Worm (Caenorhabditis elegans): ENCODE results near the gene ssup-72.
A peak's percentile ranks its signal among the peaks of the same experiment; 100 is the strongest.

The ssup-72 gene

DNA sequence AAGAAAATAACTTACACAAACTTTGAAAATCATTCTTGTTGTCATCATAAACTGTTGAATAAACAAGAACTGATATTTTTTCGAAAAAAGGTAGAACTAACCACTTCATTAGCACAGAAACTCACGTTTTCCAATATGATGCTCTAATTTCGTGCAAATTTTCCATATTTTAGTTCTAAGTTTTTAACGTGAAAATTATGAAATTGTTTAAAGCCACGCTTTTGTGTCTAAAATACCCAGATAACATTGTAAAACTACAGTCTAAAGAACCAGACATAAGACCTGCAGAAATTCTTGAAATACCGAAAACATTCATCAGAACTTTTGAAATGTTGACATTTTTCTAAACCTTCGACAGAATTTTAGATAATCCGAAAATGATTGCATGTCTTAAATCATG lies 30.8 kb downstream of the ssup-72 start, which contains the start of gene F31E8.5:
Gene F31E8.5 (minus strand): TSS at position 101 of the 400 bp plus-strand sequence.
- TF ChIP-seq cnd-1 (tag; optimal IDR thresholded peaks at IDR 0.05) (no peak), lsy-2 (tag; optimal IDR thresholded peaks at IDR 0.05) (no peak), lin-13 (tag; optimal IDR thresholded peaks at IDR 0.05) (no peak), mab-5 (tag; optimal IDR thresholded peaks at IDR 0.05) (no peak), tbx-8 (GFP tag; optimal IDR thresholded peaks at IDR 0.05) (no peak), ces-1 (GFP tag; optimal IDR thresholded peaks at IDR 0.05) (no peak), mls-2 (tag; optimal IDR thresholded peaks at IDR 0.05) (no peak), nhr-2 (tag; optimal IDR thresholded peaks at IDR 0.05) (no peak), bed-3 (GFP tag; optimal IDR thresholded peaks at IDR 0.05) (no peak), ceh-43 (GFP tag; optimal IDR thresholded peaks at IDR 0.05) (no peak), unc-120 (tag; optimal IDR thresholded peaks at IDR 0.05; ENCODE audit: poor library complexity, severe bottlenecking) (no peak), ceh-39 (tag; optimal IDR thresholded peaks at IDR 0.05) (no peak), hlh-1 (tag; optimal IDR thresholded peaks at IDR 0.05) (no peak), mep-1 (tag; optimal IDR thresholded peaks at IDR 0.05) (no peak), unc-62 (GFP tag; optimal IDR thresholded peaks at IDR 0.05) (no peak), nhr-28 (tag; optimal IDR thresholded peaks at IDR 0.05) (no peak), drap-1 (GFP tag; optimal IDR thresholded peaks at IDR 0.05) (no peak), ham-2 (GFP tag; optimal IDR thresholded peaks at IDR 0.05) (no peak), elt-1 (tag; optimal IDR thresholded peaks at IDR 0.05; ENCODE audit: borderline replicate concordance, insufficient read depth) (no peak)

DNA sequence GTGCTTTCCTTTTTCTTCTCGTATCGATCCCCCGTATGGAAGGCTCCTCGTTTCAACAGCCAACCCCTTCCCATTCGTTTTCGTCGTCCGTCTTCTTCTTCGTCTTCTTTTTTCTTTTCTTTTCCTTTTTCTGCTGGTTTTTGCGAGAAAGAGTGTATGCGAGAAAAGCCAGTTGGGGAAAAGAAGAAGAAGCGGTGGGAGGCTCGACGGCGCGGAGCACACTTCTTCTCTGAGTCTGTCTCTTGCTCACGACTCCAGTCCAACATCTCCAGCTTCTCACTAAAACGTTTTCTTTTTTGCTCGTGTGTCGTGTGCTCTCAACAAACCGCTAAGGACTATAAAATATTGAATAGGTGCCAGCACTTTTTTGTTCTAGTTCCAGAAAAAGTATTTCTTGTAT lies 32.1 kb downstream of the ssup-72 start:
- TF ChIP-seq nhr-76 (tag; optimal IDR thresholded peaks at IDR 0.05) (no peak), ceh-43 (GFP tag; optimal IDR thresholded peaks at IDR 0.05) (no peak), mep-1 (tag; optimal IDR thresholded peaks at IDR 0.05) (no peak), hlh-1 (tag; optimal IDR thresholded peaks at IDR 0.05) (no peak), ceh-39 (tag; optimal IDR thresholded peaks at IDR 0.05) (no peak), lin-13 (tag; optimal IDR thresholded peaks at IDR 0.05) (no peak), nhr-12 (tag; optimal IDR thresholded peaks at IDR 0.05) (no peak), zip-8 (tag; optimal IDR thresholded peaks at IDR 0.05) (no peak), nhr-28 (tag; optimal IDR thresholded peaks at IDR 0.05) (no peak), blmp-1 (tag; optimal IDR thresholded peaks at IDR 0.05) (no peak)

DNA sequence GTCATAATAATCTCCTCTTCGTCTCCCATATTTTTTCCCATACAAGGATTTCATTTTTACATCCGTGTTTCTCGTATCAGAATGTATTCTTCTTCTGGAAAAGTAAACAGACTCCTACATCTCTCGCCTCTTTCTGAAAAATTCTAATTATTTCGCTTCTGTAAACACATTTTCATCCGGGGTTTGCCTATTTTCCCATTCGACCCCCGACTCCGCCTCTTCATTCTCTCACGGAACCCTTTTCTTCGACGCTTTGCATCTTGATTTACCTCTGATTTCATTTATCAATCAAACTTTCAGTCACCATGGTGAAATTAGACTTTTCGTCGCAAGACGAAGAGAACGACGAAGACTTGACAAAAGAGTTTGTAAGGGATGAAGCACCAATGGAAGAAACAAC lies 34.3 kb downstream of the ssup-72 start, which contains the start of gene snt-1:
Gene snt-1 (plus strand): TSS at position 301 of the 400 bp plus-strand sequence.
- TF ChIP-seq ces-1 (GFP tag; optimal IDR thresholded peaks at IDR 0.05), result peak; percentile 25
- TF ChIP-seq ceh-83 (GFP tag; optimal IDR thresholded peaks at IDR 0.05), result no peak
- TF ChIP-seq blmp-1 (tag; optimal IDR thresholded peaks at IDR 0.05), result no peak
- no peak for TF ChIP-seq drap-1 (GFP tag; optimal IDR thresholded peaks at IDR 0.05)
- TF ChIP-seq ceh-43 (GFP tag; optimal IDR thresholded peaks at IDR 0.05), result no peak
- no peak for TF ChIP-seq nhr-76 (tag; optimal IDR thresholded peaks at IDR 0.05)

DNA sequence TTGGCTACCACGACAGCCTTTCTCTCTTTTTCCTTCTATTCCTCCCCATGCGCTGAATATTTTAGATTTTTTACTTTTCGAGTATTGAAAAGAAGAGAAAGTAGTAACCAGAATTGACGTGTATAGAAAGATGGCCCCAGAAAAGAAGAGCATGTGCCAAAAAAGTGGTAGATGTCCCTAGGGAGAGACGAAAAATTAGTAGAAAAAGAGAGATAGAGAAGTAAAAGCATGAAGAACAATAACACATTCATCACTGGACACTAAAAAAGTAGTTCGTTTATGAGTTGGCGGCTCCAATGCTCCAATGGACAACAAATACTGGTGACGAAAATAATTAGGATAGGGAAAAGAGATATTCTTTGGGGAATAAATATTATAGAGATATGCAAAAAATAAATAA lies 36.1 kb downstream of the ssup-72 start:
- TF ChIP-seq flh-1 (GFP tag; optimal IDR thresholded peaks at IDR 0.05), result no peak
- peak; percentile 51 for TF ChIP-seq ces-1 (GFP tag; optimal IDR thresholded peaks at IDR 0.05)

DNA sequence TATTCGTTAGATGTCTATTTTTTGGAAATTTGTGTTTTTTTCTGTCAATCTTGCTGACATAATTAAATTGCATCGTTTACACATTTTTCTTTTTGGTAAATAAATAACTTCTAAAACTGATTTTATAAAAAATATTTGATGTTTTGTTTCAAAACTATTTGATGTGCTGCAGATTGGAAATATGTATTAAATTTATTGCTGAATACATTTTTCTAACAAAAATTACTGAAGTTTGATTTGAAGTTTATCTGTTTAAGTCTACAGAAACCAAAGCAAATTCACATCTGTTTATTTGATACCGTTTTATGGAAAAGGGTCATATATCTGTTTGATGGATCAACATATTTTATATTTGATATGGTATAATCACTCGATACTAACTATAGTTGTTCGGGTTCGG lies 39.9 kb downstream of the ssup-72 start:
- TF ChIP-seq tbx-8 (GFP tag; optimal IDR thresholded peaks at IDR 0.05), result no peak
- no peak for TF ChIP-seq elt-3 (tag; optimal IDR thresholded peaks at IDR 0.05)
- TF ChIP-seq snpc-4 (tag; optimal IDR thresholded peaks at IDR 0.05), result no peak
- TF ChIP-seq blmp-1 (tag; optimal IDR thresholded peaks at IDR 0.05), result no peak
- no peak for TF ChIP-seq mep-1 (tag; optimal IDR thresholded peaks at IDR 0.05)
- TF ChIP-seq mls-2 (tag; optimal IDR thresholded peaks at IDR 0.05), result no peak
- TF ChIP-seq cnd-1 (tag; optimal IDR thresholded peaks at IDR 0.05), result no peak
- no peak for TF ChIP-seq M03D4.4 (tag; optimal IDR thresholded peaks at IDR 0.05)
- TF ChIP-seq sem-2 (GFP tag; optimal IDR thresholded peaks at IDR 0.05), result no peak
- TF ChIP-seq ham-2 (GFP tag; optimal IDR thresholded peaks at IDR 0.05), result no peak
- no peak for TF ChIP-seq unc-62 (GFP tag; optimal IDR thresholded peaks at IDR 0.05)

DNA sequence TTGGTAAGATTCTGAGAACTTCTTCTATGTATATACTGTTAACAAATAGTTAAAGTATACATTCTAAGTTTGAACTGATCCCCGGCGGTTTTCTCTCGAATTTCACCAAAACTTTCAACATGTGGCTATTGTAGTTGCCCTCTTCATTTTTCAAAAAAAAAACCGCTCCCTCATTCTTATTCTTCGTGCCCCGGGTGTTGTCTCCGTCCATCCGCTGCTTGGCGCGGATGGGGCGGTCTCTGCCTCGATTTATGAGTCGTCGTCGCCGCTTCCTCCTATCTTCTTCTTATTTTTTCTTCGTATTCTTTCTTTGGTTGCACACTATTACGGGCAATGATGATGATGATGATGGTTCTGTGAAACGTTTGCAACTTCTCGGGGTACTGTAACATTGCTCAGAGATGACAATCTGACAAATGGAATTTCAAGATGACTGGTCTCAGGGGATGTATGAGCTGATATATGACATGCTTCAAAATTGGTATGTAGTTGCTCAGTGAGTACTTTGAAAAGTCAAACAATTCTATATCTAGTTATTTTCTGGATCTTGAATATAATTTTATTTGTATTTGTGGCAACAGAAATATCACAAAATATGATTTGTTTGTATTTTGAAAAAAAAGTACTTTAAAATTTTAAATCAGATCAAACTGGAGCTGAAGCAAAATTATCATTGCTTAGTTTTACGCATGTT lies 44.0 kb downstream of the ssup-72 start:
- TF ChIP-seq mls-2 (tag; optimal IDR thresholded peaks at IDR 0.05) (no peak), bed-3 (GFP tag; optimal IDR thresholded peaks at IDR 0.05) (no peak), elt-1 (tag; optimal IDR thresholded peaks at IDR 0.05; ENCODE audit: borderline replicate concordance, insufficient read depth) (no peak), unc-39 (tag; optimal IDR thresholded peaks at IDR 0.05) (no peak), nhr-76 (tag; optimal IDR thresholded peaks at IDR 0.05) (no peak), nhr-2 (tag; optimal IDR thresholded peaks at IDR 0.05) (no peak), nhr-12 (tag; optimal IDR thresholded peaks at IDR 0.05) (no peak), ceh-83 (GFP tag; optimal IDR thresholded peaks at IDR 0.05) (no peak), ceh-43 (GFP tag; optimal IDR thresholded peaks at IDR 0.05) (no peak), hlh-1 (tag; optimal IDR thresholded peaks at IDR 0.05) (no peak), drap-1 (GFP tag; optimal IDR thresholded peaks at IDR 0.05) (no peak), lsy-2 (tag; optimal IDR thresholded peaks at IDR 0.05) (no peak), lin-32 (GFP tag; optimal IDR thresholded peaks at IDR 0.05) (no peak), ham-2 (GFP tag; optimal IDR thresholded peaks at IDR 0.05) (no peak), snpc-4 (tag; optimal IDR thresholded peaks at IDR 0.05) (no peak), mep-1 (tag; optimal IDR thresholded peaks at IDR 0.05) (no peak), M03D4.4 (tag; optimal IDR thresholded peaks at IDR 0.05) (no peak), tbx-8 (GFP tag; optimal IDR thresholded peaks at IDR 0.05) (no peak), cnd-1 (tag; optimal IDR thresholded peaks at IDR 0.05) (no peak), ceh-39 (tag; optimal IDR thresholded peaks at IDR 0.05) (no peak)

Data from whole organism, mixed stage, embryonic.